Worm (Caenorhabditis elegans): Measurements from ENCODE around the gene dyf-11.

DNA sequence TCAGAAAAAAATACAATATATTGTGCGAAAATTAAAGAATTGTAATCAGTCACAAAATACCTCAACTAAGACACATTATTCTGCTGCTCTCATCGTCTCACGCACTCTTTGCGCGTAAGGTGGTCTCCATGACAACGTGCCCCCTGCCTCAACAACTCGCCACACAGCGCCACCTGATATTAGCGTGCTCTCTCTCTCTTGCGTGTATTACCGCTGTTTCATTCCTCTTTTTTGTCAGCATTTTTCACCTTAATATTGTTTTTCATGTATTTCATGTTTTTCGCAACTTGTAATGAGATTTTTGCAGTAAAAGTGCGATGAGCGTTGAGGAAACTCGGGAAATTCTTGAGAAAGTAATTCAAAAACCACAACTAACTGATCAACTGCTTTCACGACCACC is at the start of gene dyf-11:
- TF ChIP-seq med-1 (GFP tag; optimal IDR thresholded peaks at IDR 0.05; ENCODE audit: insufficient read depth): no peak
- no peak for TF ChIP-seq cog-1 (tag; optimal IDR thresholded peaks at IDR 0.05)
- no peak for TF ChIP-seq flt-1 (GFP tag; IDR thresholded peaks at IDR 0.05)
- no peak for TF ChIP-seq klf-2 (GFP tag; conservative IDR thresholded peaks at IDR 0.05)
- TF ChIP-seq ztf-29 (GFP tag; IDR thresholded peaks at IDR 0.05): no peak
- TF ChIP-seq ztf-23 (GFP tag; IDR thresholded peaks at IDR 0.05): no peak
- TF ChIP-seq T22C8.4 (GFP tag; IDR thresholded peaks at IDR 0.05): no peak
- no peak for TF ChIP-seq ref-1 (GFP tag; conservative IDR thresholded peaks at IDR 0.05)

Measured in whole organism, midembryonic.